Worm (Caenorhabditis elegans) whole organism, late embryonic: ENCODE measurements around the gene Y41G9A.10.
A peak's percentile ranks its signal among the peaks of the same experiment; 100 is the strongest.

ENCODE experiments used
- C38D4.7 ChIP-seq: fragments of 200-800 bp; sonication (Bioruptor generic); optimal IDR thresholded peaks from 2 replicates; lab custom pipeline; 2018; ENCODE audit warnings: mild to moderate bottlenecking, missing genetic modification characterization, moderate library complexity, missing compliant biosample characterization
- F13H6.1 ChIP-seq: sonication (generic microtip); optimal IDR thresholded peaks from 2 replicates; lab custom pipeline; 2016; ENCODE audit warnings: missing genetic modification characterization, missing compliant biosample characterization
- K09A11.1 ChIP-seq: sonication (generic microtip); optimal IDR thresholded peaks from 2 replicates; lab custom pipeline; 2017; ENCODE audit warnings: antibody characterized with exemption, mild to moderate bottlenecking, missing genetic modification characterization, missing compliant biosample characterization; ENCODE audit not compliant: insufficient read depth
- T23F11.4 ChIP-seq: fragments of 200-800 bp; sonication (Bioruptor generic); optimal IDR thresholded peaks from 2 replicates; lab custom pipeline; 2018; ENCODE audit warnings: mild to moderate bottlenecking, missing genetic modification characterization, missing compliant biosample characterization
- ceh-30 ChIP-seq: fragments of 150-350 bp; optimal IDR thresholded peaks from 2 replicates; lab custom pipeline; 2014; ENCODE audit warnings: missing biosample characterization, missing genetic modification characterization
- ceh-31 ChIP-seq: sonication (generic microtip); optimal IDR thresholded peaks from 2 replicates; lab custom pipeline; 2016; ENCODE audit warnings: missing genetic modification characterization, missing compliant biosample characterization
- ceh-45 ChIP-seq: fragments of 200-800 bp; sonication (Bioruptor generic); IDR thresholded peaks from 2 replicates; pipeline ENCODE4 v1.3.6; 2022; ENCODE audit warnings: missing genetic modification reagents, missing genetic modification characterization, missing compliant biosample characterization
- ceh-48 ChIP-seq: sonication (generic microtip); optimal IDR thresholded peaks from 2 replicates; lab custom pipeline; 2016; ENCODE audit warnings: missing genetic modification characterization, inconsistent platforms, missing compliant biosample characterization
- che-1 ChIP-seq: sonication (generic microtip); optimal IDR thresholded peaks from 2 replicates; lab custom pipeline; 2016; ENCODE audit warnings: mild to moderate bottlenecking, missing genetic modification characterization, missing compliant biosample characterization
- elt-2 ChIP-seq: sonication (generic microtip); optimal IDR thresholded peaks from 2 replicates; lab custom pipeline; 2016; ENCODE audit warnings: missing genetic modification reagents, missing genetic modification characterization, missing compliant biosample characterization
- ets-4 ChIP-seq: sonication (generic microtip); optimal IDR thresholded peaks from 2 replicates; lab custom pipeline; 2016; ENCODE audit warnings: missing genetic modification characterization, missing compliant biosample characterization
- eyg-1 ChIP-seq: sonication (generic microtip); optimal IDR thresholded peaks from 2 replicates; lab custom pipeline; 2016; ENCODE audit warnings: missing genotype, missing genetic modification characterization, missing compliant biosample characterization
- hlh-6 ChIP-seq: sonication (generic microtip); optimal IDR thresholded peaks from 2 replicates; lab custom pipeline; 2016; ENCODE audit warnings: missing genotype, missing genetic modification characterization, missing compliant biosample characterization
- hlh-8 ChIP-seq: sonication (generic microtip); optimal IDR thresholded peaks from 2 replicates; lab custom pipeline; 2016; ENCODE audit warnings: missing genotype, missing genetic modification characterization, missing compliant biosample characterization
- nfya-1 ChIP-seq: sonication (generic microtip); optimal IDR thresholded peaks from 2 replicates; lab custom pipeline; 2017; ENCODE audit warnings: missing genetic modification characterization, mild to moderate bottlenecking, missing compliant biosample characterization, antibody characterized with exemption, moderate library complexity
- nhr-11 ChIP-seq: fragments of 150-350 bp; optimal IDR thresholded peaks from 2 replicates; lab custom pipeline; 2014; ENCODE audit warnings: missing biosample characterization, missing genetic modification characterization
- pax-1 ChIP-seq: fragments of 150-350 bp; optimal IDR thresholded peaks from 2 replicates; lab custom pipeline; 2014; ENCODE audit warnings: missing biosample characterization, missing genetic modification characterization
- pha-2 ChIP-seq: sonication (generic microtip); optimal IDR thresholded peaks from 2 replicates; lab custom pipeline; 2017; ENCODE audit warnings: mild to moderate bottlenecking, missing genetic modification characterization, missing compliant biosample characterization
- syd-9 ChIP-seq: sonication (generic microtip); optimal IDR thresholded peaks from 2 replicates; lab custom pipeline; 2016; ENCODE audit warnings: mild to moderate bottlenecking, missing genetic modification characterization, moderate library complexity, missing compliant biosample characterization
- tbx-7 ChIP-seq: sonication (generic microtip); optimal IDR thresholded peaks from 2 replicates; lab custom pipeline; 2016; ENCODE audit warnings: missing genotype, missing genetic modification characterization, missing compliant biosample characterization
- unc-86 ChIP-seq: sonication (generic microtip); optimal IDR thresholded peaks from 2 replicates; lab custom pipeline; 2016; ENCODE audit warnings: missing genetic modification characterization, missing compliant biosample characterization
- zip-5 ChIP-seq: sonication (generic microtip); optimal IDR thresholded peaks from 2 replicates; lab custom pipeline; 2016; ENCODE audit warnings: missing genetic modification characterization, missing compliant biosample characterization

Y41G9A.10 gene

ce11 chrX:2900897-2901496 is 45.4 kb downstream of the Y41G9A.10 start (continued):
- peak; percentile 29 for TF ChIP-seq ceh-31
- TF ChIP-seq ceh-45 (GFP tag; lab: Robert Waterston, UW), result no peak
- TF ChIP-seq ceh-30 (tag; lab: Kevin White, UChicago), result no peak
- TF ChIP-seq F13H6.1 (tag; lab: Kevin White, UChicago), result no peak
- TF ChIP-seq, all 69 proteins: peak for 9

ce11 chrX:2898256-2898655 is 48.1 kb downstream of the Y41G9A.10 start, which contains the start of gene F52B10.3:
Gene F52B10.3 (minus strand): TSS chrX:2898356.
- peak; percentile 5 for TF ChIP-seq nfya-1 (tag; lab: Kevin White, UChicago)
- TF ChIP-seq elt-2 (tag; lab: Kevin White, UChicago), result peak; percentile 1
- TF ChIP-seq C38D4.7 (GFP tag; lab: Kevin White, UChicago), result no peak
- TF ChIP-seq pax-1, result no peak
- no peak for TF ChIP-seq pha-2 (tag; lab: Kevin White, UChicago)
- no peak for TF ChIP-seq F13H6.1 (tag; lab: Kevin White, UChicago)
- no peak for TF ChIP-seq eyg-1 (tag; lab: Kevin White, UChicago)
- no peak for TF ChIP-seq unc-86 (tag; lab: Kevin White, UChicago)
- no peak for TF ChIP-seq che-1
- TF ChIP-seq ceh-48, result peak; percentile 64
- TF ChIP-seq K09A11.1 (tag; lab: Kevin White, UChicago), result no peak
- TF ChIP-seq nhr-11, result no peak
- TF ChIP-seq hlh-6 (tag; lab: Kevin White, UChicago), result no peak
- TF ChIP-seq syd-9 (tag; lab: Kevin White, UChicago), result no peak
- TF ChIP-seq tbx-7 (tag; lab: Kevin White, UChicago), result no peak
- no peak for TF ChIP-seq T23F11.4
- no peak for TF ChIP-seq hlh-8
- no peak for TF ChIP-seq zip-5 (tag; lab: Kevin White, UChicago)
- TF ChIP-seq ets-4 (tag; lab: Kevin White, UChicago), result no peak
